Worm (Caenorhabditis elegans) whole organism, L3 larva: ENCODE measurements around the gene C14B9.10.

ENCODE experiments used
- R02D3.7 ChIP-seq: fragments of 150-350 bp; optimal IDR thresholded peaks from 2 replicates; lab custom pipeline; 2014; ENCODE audit warnings: missing biosample characterization, missing genetic modification characterization
- ama-1 ChIP-seq: fragments of 150-350 bp; optimal IDR thresholded peaks from 2 replicates; lab custom pipeline; 2018
- ceh-9 ChIP-seq: sonication (generic microtip); optimal IDR thresholded peaks from 2 replicates; lab custom pipeline; 2018; ENCODE audit warnings: missing biosample characterization, missing genetic modification characterization
- hmg-11 ChIP-seq: sonication (generic microtip); optimal IDR thresholded peaks from 2 replicates; lab custom pipeline; 2016; ENCODE audit warnings: missing genetic modification characterization, missing compliant biosample characterization
- lin-15B ChIP-seq: fragments of 150-350 bp; optimal IDR thresholded peaks from 2 replicates; lab custom pipeline; 2014; ENCODE audit warnings: missing biosample characterization, missing genetic modification characterization
- lin-39 ChIP-seq: fragments of 150-350 bp; optimal IDR thresholded peaks from 2 replicates; lab custom pipeline; 2018; ENCODE audit warnings: missing biosample characterization, missing genetic modification reagents, missing genetic modification characterization
- nfya-1 ChIP-seq: sonication (generic microtip); optimal IDR thresholded peaks from 2 replicates; lab custom pipeline; 2017; ENCODE audit warnings: missing genetic modification characterization, mild to moderate bottlenecking, missing compliant biosample characterization, antibody characterized with exemption, moderate library complexity; ENCODE audit not compliant: insufficient read depth
- nhr-76 ChIP-seq: fragments of 150-350 bp; sonication (generic microtip); optimal IDR thresholded peaks from 5 replicates; lab custom pipeline; 2014; ENCODE audit warnings: missing biosample characterization, missing genetic modification characterization
- nhr-77 ChIP-seq: fragments of 150-350 bp; optimal IDR thresholded peaks from 2 replicates; lab custom pipeline; 2014; ENCODE audit warnings: missing biosample characterization, missing genetic modification characterization
- pqm-1 ChIP-seq: fragments of 150-350 bp; optimal IDR thresholded peaks from 2 replicates; lab custom pipeline; 2017; ENCODE audit warnings: missing biosample characterization, missing genetic modification characterization, inconsistent platforms
- tbx-2 ChIP-seq: sonication (generic microtip); optimal IDR thresholded peaks from 2 replicates; lab custom pipeline; 2016; ENCODE audit warnings: mild to moderate bottlenecking, missing genetic modification characterization, missing compliant biosample characterization
- unc-62 ChIP-seq: fragments of 150-350 bp; sonication (generic microtip); optimal IDR thresholded peaks from 4 replicates; lab custom pipeline; 2014; ENCODE audit warnings: missing biosample characterization, missing genetic modification reagents, missing genetic modification characterization
- ztf-4 ChIP-seq: fragments of 150-350 bp; optimal IDR thresholded peaks from 2 replicates; lab custom pipeline; 2014; ENCODE audit warnings: missing biosample characterization, missing genetic modification characterization

ce11 chrIII:8148751-8149150, 18.1 kb downstream of the C14B9.10 start, which contains the start of gene D2007.2:
- TF ChIP-seq pqm-1 (tag; lab: Kevin White, UChicago), result no peak
- TF ChIP-seq lin-39 (tag; lab: Kevin White, UChicago), result no peak
- no peak for TF ChIP-seq ztf-4
- no peak for TF ChIP-seq nfya-1
- TF ChIP-seq ceh-9 (tag; lab: Kevin White, UChicago), result no peak
- TF ChIP-seq hmg-11 (tag; lab: Kevin White, UChicago), result no peak
- no peak for TF ChIP-seq lin-15B (tag; lab: Kevin White, UChicago)
- TF ChIP-seq ama-1 (lab: Kevin White, UChicago), result no peak
- TF ChIP-seq tbx-2 (tag; lab: Kevin White, UChicago), result no peak
- no peak for TF ChIP-seq unc-62 (GFP tag; lab: Kevin White, UChicago)
- TF ChIP-seq R02D3.7 (tag; lab: Kevin White, UChicago), result no peak
- TF ChIP-seq nhr-77 (tag; lab: Kevin White, UChicago), result no peak
- TF ChIP-seq nhr-76 (tag; lab: Kevin White, UChicago), result no peak
